Worm (Caenorhabditis elegans) whole organism, early embryonic: ENCODE measurements around the gene mbl-1.

Experiments used
- B0310.2 ChIP-seq: sonication (generic microtip); optimal IDR thresholded peaks from 2 replicates; lab custom pipeline; 2016; ENCODE audit warnings: mild to moderate bottlenecking, missing genetic modification characterization, missing compliant biosample characterization
- F13C5.2 ChIP-seq: sonication (generic microtip); optimal IDR thresholded peaks from 2 replicates; lab custom pipeline; 2017; ENCODE audit warnings: mild to moderate bottlenecking, missing genetic modification characterization, inconsistent platforms, missing compliant biosample characterization
- aly-1 ChIP-seq: sonication (generic microtip); optimal IDR thresholded peaks from 2 replicates; lab custom pipeline; 2016; ENCODE audit warnings: missing genetic modification characterization, missing compliant biosample characterization
- ama-1 ChIP-seq: fragments of 150-350 bp; optimal IDR thresholded peaks from 2 replicates; lab custom pipeline; 2014
- ceh-13 ChIP-seq: fragments of 200-800 bp; sonication (Bioruptor generic); optimal IDR thresholded peaks from 2 replicates; lab custom pipeline; 2018; ENCODE audit warnings: mild to moderate bottlenecking, missing genetic modification characterization, missing compliant biosample characterization
- ceh-36 ChIP-seq: sonication (generic microtip); optimal IDR thresholded peaks from 2 replicates; lab custom pipeline; 2016; ENCODE audit warnings: missing genetic modification characterization, inconsistent platforms, missing compliant biosample characterization
- ets-7 ChIP-seq: sonication (generic microtip); optimal IDR thresholded peaks from 2 replicates; lab custom pipeline; 2016; ENCODE audit warnings: missing genotype, missing genetic modification characterization, missing compliant biosample characterization
- flt-1 ChIP-seq: fragments of 200-800 bp; sonication (Bioruptor generic); IDR thresholded peaks from 2 replicates; pipeline ENCODE4 v1.3.6; 2022; ENCODE audit warnings: missing genetic modification characterization, missing compliant biosample characterization
- hmbx-1 ChIP-seq: sonication (generic microtip); optimal IDR thresholded peaks from 2 replicates; lab custom pipeline; 2016; ENCODE audit warnings: mild to moderate bottlenecking, missing genetic modification characterization, missing compliant biosample characterization
- hmg-4 ChIP-seq: fragments of 200-800 bp; sonication (Bioruptor generic); optimal IDR thresholded peaks from 2 replicates; lab custom pipeline; 2018; ENCODE audit warnings: mild to moderate bottlenecking, missing genetic modification characterization, missing compliant biosample characterization
- hnd-1 ChIP-seq: sonication (generic microtip); optimal IDR thresholded peaks from 2 replicates; lab custom pipeline; 2016; ENCODE audit warnings: missing genetic modification characterization, missing compliant biosample characterization
- pes-1 ChIP-seq: fragments of 200-800 bp; sonication (Bioruptor generic); IDR thresholded peaks from 2 replicates; pipeline ENCODE4 v1.3.6; 2022; ENCODE audit warnings: missing genetic modification reagents, missing genetic modification characterization, missing compliant biosample characterization
- scrt-1 ChIP-seq: fragments of 200-800 bp; sonication (Bioruptor generic); IDR thresholded peaks from 2 replicates; pipeline ENCODE4 v1.3.6; 2022; ENCODE audit warnings: missing genetic modification characterization, missing compliant biosample characterization
- sea-1 ChIP-seq: fragments of 200-800 bp; sonication (Bioruptor generic); conservative IDR thresholded peaks from 2 replicates; pipeline ENCODE4 v1.3.6; 2022; ENCODE audit warnings: missing genetic modification characterization, missing compliant biosample characterization
- tbx-11 ChIP-seq: fragments of 200-800 bp; sonication (Bioruptor generic); IDR thresholded peaks from 2 replicates; pipeline ENCODE4 v1.3.6; 2022; ENCODE audit warnings: missing genetic modification characterization, missing compliant biosample characterization
- tbx-37 ChIP-seq: fragments of 200-800 bp; sonication (Bioruptor generic); conservative IDR thresholded peaks from 2 replicates; pipeline ENCODE4 v1.3.6; 2022; ENCODE audit warnings: missing genetic modification reagents, missing genetic modification characterization, missing compliant biosample characterization
- tra-4 ChIP-seq: sonication (generic microtip); optimal IDR thresholded peaks from 2 replicates; lab custom pipeline; 2017; ENCODE audit warnings: missing genetic modification characterization, missing compliant biosample characterization

mbl-1 gene

DNA sequence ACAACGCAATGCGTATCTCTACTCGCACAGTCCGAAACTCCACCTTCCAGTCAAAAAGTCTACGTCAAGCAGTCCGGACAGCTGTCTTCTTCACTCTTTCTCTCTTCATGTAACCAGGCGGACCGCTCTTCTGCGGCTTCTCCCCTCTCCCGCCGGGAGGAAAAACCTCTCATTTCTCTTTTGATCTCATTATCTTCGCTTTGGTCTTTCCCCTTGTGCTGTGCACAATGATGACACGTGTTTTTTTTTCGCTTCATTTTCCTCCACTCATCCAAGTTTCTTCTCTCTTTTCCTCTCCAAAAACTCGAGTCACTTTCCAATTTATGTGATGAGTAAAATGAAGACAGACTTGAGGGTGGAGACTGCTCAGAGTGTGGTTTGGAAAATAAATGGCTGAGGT, 64.5 kb downstream of the mbl-1 start, which contains the start of gene F35B3.7:
Gene F35B3.7 (minus strand): TSS at position 133 of the 400 bp plus-strand sequence.
- TF ChIP-seq tbx-11 (GFP tag; lab: Robert Waterston, UW), result no peak
- no peak for TF ChIP-seq pes-1
- TF ChIP-seq ets-7 (tag; lab: Kevin White, UChicago), result no peak
- TF ChIP-seq ama-1 (lab: Kevin White, UChicago), result no peak
- TF ChIP-seq sea-1 (GFP tag; lab: Robert Waterston, UW), result no peak
- no peak for TF ChIP-seq flt-1 (GFP tag; lab: Robert Waterston, UW)
- no peak for TF ChIP-seq tbx-37 (GFP tag; lab: Robert Waterston, UW)
- no peak for TF ChIP-seq ceh-13 (GFP tag; lab: Kevin White, UChicago)
- no peak for TF ChIP-seq F13C5.2 (tag; lab: Kevin White, UChicago)
- no peak for TF ChIP-seq hmbx-1
- TF ChIP-seq ceh-36, result no peak
- TF ChIP-seq hmg-4 (GFP tag; lab: Kevin White, UChicago), result no peak
- no peak for TF ChIP-seq hnd-1
- TF ChIP-seq B0310.2, result no peak
- TF ChIP-seq scrt-1 (GFP tag; lab: Robert Waterston, UW), result no peak
- no peak for TF ChIP-seq aly-1 (tag; lab: Kevin White, UChicago)
- no peak for TF ChIP-seq tra-4 (tag; lab: Kevin White, UChicago)

DNA sequence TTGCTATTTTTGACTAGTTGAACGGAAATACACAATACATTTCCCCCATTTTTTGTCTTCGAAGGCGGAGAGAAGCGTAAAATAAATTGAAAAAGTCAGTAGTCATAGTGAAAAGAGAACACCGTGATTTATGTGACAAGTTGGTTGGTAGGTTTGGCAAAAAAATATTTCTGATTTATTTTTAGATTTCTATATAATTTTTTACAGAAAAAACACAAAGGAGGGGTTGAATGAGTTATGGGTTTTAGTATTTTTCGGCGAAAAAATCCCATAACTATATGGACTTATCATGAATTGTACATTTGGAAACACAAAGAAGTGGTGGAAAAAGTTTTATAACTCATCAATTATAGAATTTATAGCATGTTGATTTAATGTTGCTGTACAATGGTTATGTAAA, 67.1 kb downstream of the mbl-1 start, which contains the start of gene C30G4.2:
Gene C30G4.2 (minus strand): TSS at position 101 of the 400 bp plus-strand sequence.
- TF ChIP-seq tbx-11 (GFP tag; lab: Robert Waterston, UW) (no peak), ets-7 (tag; lab: Kevin White, UChicago) (no peak), hmg-4 (GFP tag; lab: Kevin White, UChicago) (no peak), tra-4 (tag; lab: Kevin White, UChicago) (no peak), ama-1 (lab: Kevin White, UChicago) (no peak), pes-1 (no peak), F13C5.2 (tag; lab: Kevin White, UChicago) (no peak), tbx-37 (GFP tag; lab: Robert Waterston, UW) (no peak), flt-1 (GFP tag; lab: Robert Waterston, UW) (no peak), ceh-13 (GFP tag; lab: Kevin White, UChicago) (no peak), sea-1 (GFP tag; lab: Robert Waterston, UW) (no peak), hnd-1 (no peak), ceh-36 (no peak), scrt-1 (GFP tag; lab: Robert Waterston, UW) (no peak), aly-1 (tag; lab: Kevin White, UChicago) (no peak), hmbx-1 (no peak), B0310.2 (no peak)

ce11 chrX:17054121-17054520, 75.7 kb downstream of the mbl-1 start:
- TF ChIP-seq hnd-1 (no peak), F13C5.2 (tag; lab: Kevin White, UChicago) (no peak), hmg-4 (GFP tag; lab: Kevin White, UChicago) (no peak), ama-1 (lab: Kevin White, UChicago) (no peak), ceh-13 (GFP tag; lab: Kevin White, UChicago) (no peak), tbx-11 (GFP tag; lab: Robert Waterston, UW) (no peak), tbx-37 (GFP tag; lab: Robert Waterston, UW) (no peak), pes-1 (no peak), sea-1 (GFP tag; lab: Robert Waterston, UW) (no peak), aly-1 (tag; lab: Kevin White, UChicago) (no peak), scrt-1 (GFP tag; lab: Robert Waterston, UW) (no peak), tra-4 (tag; lab: Kevin White, UChicago) (no peak), ceh-36 (no peak)

DNA sequence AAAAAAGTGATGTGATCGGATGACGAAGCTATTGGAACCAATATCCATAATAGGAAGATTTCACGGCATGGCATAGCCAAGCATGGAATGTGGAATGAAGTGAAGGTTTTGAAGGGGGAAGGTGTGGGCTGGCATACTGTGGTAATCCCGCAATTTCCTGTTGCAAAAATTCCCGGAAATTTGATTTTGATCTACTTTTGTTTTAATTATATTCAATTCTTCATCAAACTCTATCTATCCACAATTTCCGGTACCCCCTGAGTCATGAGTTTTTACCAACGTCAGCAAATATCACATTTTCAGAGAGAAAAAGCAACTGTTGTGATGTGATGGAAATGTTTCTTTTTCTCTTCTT, 77.0 kb downstream of the mbl-1 start, which contains the start of gene gcy-11:
Gene gcy-11 (minus strand): TSS at position 101 of the 355 bp plus-strand sequence.
- no peak for TF ChIP-seq hmbx-1
- TF ChIP-seq F13C5.2 (tag; lab: Kevin White, UChicago), result no peak
- no peak for TF ChIP-seq tbx-37 (GFP tag; lab: Robert Waterston, UW)

ce11 chrX:17055836-17056783, 77.7 kb downstream of the mbl-1 start:
- TF ChIP-seq ceh-13 (GFP tag; lab: Kevin White, UChicago), result no peak
- no peak for TF ChIP-seq F13C5.2 (tag; lab: Kevin White, UChicago)
- TF ChIP-seq pes-1, result no peak
- TF ChIP-seq scrt-1 (GFP tag; lab: Robert Waterston, UW), result no peak
- no peak for TF ChIP-seq B0310.2
- no peak for TF ChIP-seq ama-1 (lab: Kevin White, UChicago)
- no peak for TF ChIP-seq aly-1 (tag; lab: Kevin White, UChicago)
- no peak for TF ChIP-seq sea-1 (GFP tag; lab: Robert Waterston, UW)
- no peak for TF ChIP-seq hmg-4 (GFP tag; lab: Kevin White, UChicago)
- no peak for TF ChIP-seq flt-1 (GFP tag; lab: Robert Waterston, UW)
- no peak for TF ChIP-seq tbx-37 (GFP tag; lab: Robert Waterston, UW)
- no peak for TF ChIP-seq tbx-11 (GFP tag; lab: Robert Waterston, UW)
- no peak for TF ChIP-seq ceh-36
- no peak for TF ChIP-seq hnd-1
- TF ChIP-seq tra-4 (tag; lab: Kevin White, UChicago), result no peak
- no peak for TF ChIP-seq hmbx-1
- TF ChIP-seq ets-7 (tag; lab: Kevin White, UChicago), result no peak

DNA sequence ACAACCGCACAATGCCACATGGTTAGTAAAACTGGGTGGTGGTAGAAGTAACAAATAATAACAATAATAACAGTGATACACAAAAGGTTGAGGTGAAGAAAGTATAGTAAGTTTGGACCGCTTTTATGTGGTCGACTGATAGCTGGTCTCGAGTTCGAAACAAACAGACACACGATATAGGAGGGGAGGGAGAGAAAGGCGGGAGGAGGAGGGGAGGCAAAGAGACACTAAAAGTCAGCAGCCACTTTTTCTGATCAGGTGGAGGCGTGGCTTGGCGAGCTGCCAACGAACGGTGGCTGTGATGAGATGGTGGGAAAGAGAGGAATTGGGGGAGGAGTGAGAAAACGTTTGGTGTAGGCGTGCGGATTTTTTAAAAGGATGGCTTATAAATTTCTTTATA, 79.9 kb downstream of the mbl-1 start:
- TF ChIP-seq tbx-37 (GFP tag; lab: Robert Waterston, UW) (no peak), ama-1 (lab: Kevin White, UChicago) (no peak), F13C5.2 (tag; lab: Kevin White, UChicago) (no peak), ceh-36 (no peak), tbx-11 (GFP tag; lab: Robert Waterston, UW) (no peak), scrt-1 (GFP tag; lab: Robert Waterston, UW) (no peak), hnd-1 (no peak), flt-1 (GFP tag; lab: Robert Waterston, UW) (no peak), hmbx-1 (no peak), B0310.2 (no peak), tra-4 (tag; lab: Kevin White, UChicago) (no peak), pes-1 (no peak), aly-1 (tag; lab: Kevin White, UChicago) (no peak), ceh-13 (GFP tag; lab: Kevin White, UChicago) (no peak), hmg-4 (GFP tag; lab: Kevin White, UChicago) (no peak), ets-7 (tag; lab: Kevin White, UChicago) (no peak), sea-1 (GFP tag; lab: Robert Waterston, UW) (no peak)
